Worm (Caenorhabditis elegans): ENCODE results near the gene sec-16A.2.

DNA sequence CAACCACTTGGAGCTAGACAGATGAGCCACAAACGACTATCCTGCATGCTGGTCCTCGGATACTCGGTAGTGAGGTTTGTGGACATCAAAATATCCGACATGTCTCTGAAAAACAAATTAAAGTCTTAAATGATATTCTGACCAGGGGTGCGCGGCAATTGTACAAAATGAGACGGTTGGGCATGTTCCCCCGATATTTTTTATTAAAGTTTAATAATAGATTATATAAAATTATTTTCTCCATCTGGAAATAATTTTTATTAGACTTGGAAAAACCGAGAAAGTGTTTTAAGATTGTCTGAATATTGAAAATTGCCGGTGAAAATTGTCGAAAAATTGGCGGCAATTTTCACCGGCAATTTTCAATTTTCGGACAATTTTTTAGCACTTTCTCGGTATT is 40.8 kb downstream of the sec-16A.2 start, which contains the start of gene F55E10.4:
- TF ChIP-seq nhr-76 (tag; optimal IDR thresholded peaks at IDR 0.05) (no peak), unc-39 (tag; optimal IDR thresholded peaks at IDR 0.05) (no peak), unc-62 (GFP tag; optimal IDR thresholded peaks at IDR 0.05) (no peak), mep-1 (tag; optimal IDR thresholded peaks at IDR 0.05) (no peak), snpc-4 (tag; optimal IDR thresholded peaks at IDR 0.05) (no peak), blmp-1 (tag; optimal IDR thresholded peaks at IDR 0.05) (no peak), hlh-1 (tag; optimal IDR thresholded peaks at IDR 0.05) (no peak), sem-2 (GFP tag; optimal IDR thresholded peaks at IDR 0.05) (no peak), ham-2 (GFP tag; optimal IDR thresholded peaks at IDR 0.05) (no peak)
